Worm (Caenorhabditis elegans) whole organism, late embryonic: ENCODE measurements around the gene C06G3.3.

Experiments
- C08G9.2 ChIP-seq: sonication (generic microtip); optimal IDR thresholded peaks from 2 replicates; lab custom pipeline; 2016; ENCODE audit warnings: mild to moderate bottlenecking, missing genetic modification characterization, moderate library complexity, missing compliant biosample characterization
- F13H6.1 ChIP-seq: sonication (generic microtip); optimal IDR thresholded peaks from 2 replicates; lab custom pipeline; 2016; ENCODE audit warnings: missing genetic modification characterization, missing compliant biosample characterization
- K02D7.2 ChIP-seq: sonication (generic microtip); optimal IDR thresholded peaks from 2 replicates; lab custom pipeline; 2017; ENCODE audit warnings: mild to moderate bottlenecking, missing genetic modification characterization, missing compliant biosample characterization
- K09A11.1 ChIP-seq: sonication (generic microtip); optimal IDR thresholded peaks from 2 replicates; lab custom pipeline; 2017; ENCODE audit warnings: antibody characterized with exemption, mild to moderate bottlenecking, missing genetic modification characterization, missing compliant biosample characterization; ENCODE audit not compliant: insufficient read depth
- T23F11.4 ChIP-seq: fragments of 200-800 bp; sonication (Bioruptor generic); optimal IDR thresholded peaks from 2 replicates; lab custom pipeline; 2018; ENCODE audit warnings: mild to moderate bottlenecking, missing genetic modification characterization, missing compliant biosample characterization
- ceh-14 ChIP-seq: sonication (generic microtip); optimal IDR thresholded peaks from 2 replicates; lab custom pipeline; 2016; ENCODE audit warnings: missing genotype, missing genetic modification characterization, missing compliant biosample characterization
- ceh-18 ChIP-seq: sonication (generic microtip); optimal IDR thresholded peaks from 2 replicates; lab custom pipeline; 2016; ENCODE audit warnings: missing genetic modification characterization, missing compliant biosample characterization
- ceh-2 ChIP-seq: sonication (generic microtip); optimal IDR thresholded peaks from 2 replicates; lab custom pipeline; 2016; ENCODE audit warnings: missing genotype, missing genetic modification characterization, missing compliant biosample characterization
- ceh-30 ChIP-seq: fragments of 150-350 bp; optimal IDR thresholded peaks from 2 replicates; lab custom pipeline; 2014; ENCODE audit warnings: missing biosample characterization, missing genetic modification characterization
- ceh-31 ChIP-seq: sonication (generic microtip); optimal IDR thresholded peaks from 2 replicates; lab custom pipeline; 2016; ENCODE audit warnings: missing genetic modification characterization, missing compliant biosample characterization
- ceh-34 ChIP-seq: sonication (generic microtip); optimal IDR thresholded peaks from 2 replicates; lab custom pipeline; 2016; ENCODE audit warnings: mild to moderate bottlenecking, missing genetic modification characterization, missing compliant biosample characterization
- ceh-9 ChIP-seq: sonication (generic microtip); optimal IDR thresholded peaks from 2 replicates; lab custom pipeline; 2016; ENCODE audit warnings: mild to moderate bottlenecking, missing genetic modification characterization, inconsistent platforms, missing compliant biosample characterization
- che-1 ChIP-seq: sonication (generic microtip); optimal IDR thresholded peaks from 2 replicates; lab custom pipeline; 2016; ENCODE audit warnings: mild to moderate bottlenecking, missing genetic modification characterization, missing compliant biosample characterization
- dmd-4 ChIP-seq: sonication (generic microtip); optimal IDR thresholded peaks from 2 replicates; lab custom pipeline; 2016; ENCODE audit warnings: borderline replicate concordance, missing genetic modification characterization, missing compliant biosample characterization
- dve-1 ChIP-seq: sonication (generic microtip); optimal IDR thresholded peaks from 2 replicates; lab custom pipeline; 2017; ENCODE audit warnings: antibody characterized with exemption, mild to moderate bottlenecking, missing genetic modification characterization, missing compliant biosample characterization
- elt-2 ChIP-seq: sonication (generic microtip); optimal IDR thresholded peaks from 2 replicates; lab custom pipeline; 2016; ENCODE audit warnings: missing genetic modification reagents, missing genetic modification characterization, missing compliant biosample characterization
- elt-4 ChIP-seq: sonication (generic microtip); optimal IDR thresholded peaks from 2 replicates; lab custom pipeline; 2016; ENCODE audit warnings: missing genetic modification characterization, missing compliant biosample characterization
- eyg-1 ChIP-seq: sonication (generic microtip); optimal IDR thresholded peaks from 2 replicates; lab custom pipeline; 2016; ENCODE audit warnings: missing genotype, missing genetic modification characterization, missing compliant biosample characterization
- fax-1 ChIP-seq: sonication (generic microtip); optimal IDR thresholded peaks from 2 replicates; lab custom pipeline; 2016; ENCODE audit warnings: missing genotype, missing genetic modification characterization, missing compliant biosample characterization
- fkh-10 ChIP-seq: fragments of 150-350 bp; optimal IDR thresholded peaks from 2 replicates; lab custom pipeline; 2014; ENCODE audit warnings: missing biosample characterization, missing genetic modification reagents, missing genetic modification characterization
- gmeb-2 ChIP-seq: sonication (generic microtip); optimal IDR thresholded peaks from 2 replicates; lab custom pipeline; 2016; ENCODE audit warnings: missing genetic modification characterization, inconsistent platforms, missing compliant biosample characterization
- hlh-15 ChIP-seq: sonication (generic microtip); optimal IDR thresholded peaks from 2 replicates; lab custom pipeline; 2016; ENCODE audit warnings: missing genetic modification characterization, missing compliant biosample characterization
- hlh-6 ChIP-seq: sonication (generic microtip); optimal IDR thresholded peaks from 2 replicates; lab custom pipeline; 2016; ENCODE audit warnings: missing genotype, missing genetic modification characterization, missing compliant biosample characterization
- hlh-8 ChIP-seq: sonication (generic microtip); optimal IDR thresholded peaks from 2 replicates; lab custom pipeline; 2016; ENCODE audit warnings: missing genotype, missing genetic modification characterization, missing compliant biosample characterization
- lim-6 ChIP-seq: sonication (generic microtip); optimal IDR thresholded peaks from 2 replicates; lab custom pipeline; 2016; ENCODE audit warnings: missing genetic modification characterization, missing compliant biosample characterization
- madf-2 ChIP-seq: sonication (generic microtip); optimal IDR thresholded peaks from 2 replicates; lab custom pipeline; 2017; ENCODE audit warnings: missing genetic modification characterization, missing compliant biosample characterization
- nfya-1 ChIP-seq: sonication (generic microtip); optimal IDR thresholded peaks from 2 replicates; lab custom pipeline; 2017; ENCODE audit warnings: missing genetic modification characterization, mild to moderate bottlenecking, missing compliant biosample characterization, antibody characterized with exemption, moderate library complexity
- nhr-11 ChIP-seq: fragments of 150-350 bp; optimal IDR thresholded peaks from 2 replicates; lab custom pipeline; 2014; ENCODE audit warnings: missing biosample characterization, missing genetic modification characterization
- nhr-232 ChIP-seq: sonication (generic microtip); optimal IDR thresholded peaks from 2 replicates; lab custom pipeline; 2016; ENCODE audit warnings: missing genetic modification characterization, missing compliant biosample characterization
- pha-2 ChIP-seq: sonication (generic microtip); optimal IDR thresholded peaks from 2 replicates; lab custom pipeline; 2017; ENCODE audit warnings: mild to moderate bottlenecking, missing genetic modification characterization, missing compliant biosample characterization
- pha-4 ChIP-seq: fragments of 150-350 bp; optimal IDR thresholded peaks from 2 replicates; lab custom pipeline; 2018; ENCODE audit warnings: missing biosample characterization, missing genetic modification reagents, missing genetic modification characterization
- pqm-1 ChIP-seq: sonication (generic microtip); optimal IDR thresholded peaks from 2 replicates; lab custom pipeline; 2016; ENCODE audit warnings: missing genetic modification characterization, missing compliant biosample characterization
- rnt-1 ChIP-seq: sonication (generic microtip); optimal IDR thresholded peaks from 2 replicates; lab custom pipeline; 2016; ENCODE audit warnings: missing genetic modification characterization, missing compliant biosample characterization
- sox-2 ChIP-seq: fragments of 200-800 bp; sonication (Bioruptor generic); IDR thresholded peaks from 2 replicates; pipeline ENCODE4 v1.3.6; 2022; ENCODE audit warnings: missing genetic modification reagents, missing genetic modification characterization, missing compliant biosample characterization
- sox-4 ChIP-seq: sonication (generic microtip); optimal IDR thresholded peaks from 2 replicates; lab custom pipeline; 2017; ENCODE audit warnings: mild to moderate bottlenecking, missing genetic modification characterization, inconsistent platforms, missing compliant biosample characterization
- syd-9 ChIP-seq: sonication (generic microtip); optimal IDR thresholded peaks from 2 replicates; lab custom pipeline; 2016; ENCODE audit warnings: mild to moderate bottlenecking, missing genetic modification characterization, moderate library complexity, missing compliant biosample characterization
- tbx-2 ChIP-seq: sonication (generic microtip); optimal IDR thresholded peaks from 2 replicates; lab custom pipeline; 2016; ENCODE audit warnings: missing genetic modification characterization, missing compliant biosample characterization
- ttx-3 ChIP-seq: sonication (generic microtip); optimal IDR thresholded peaks from 2 replicates; lab custom pipeline; 2016; ENCODE audit warnings: missing genetic modification reagents, missing genetic modification characterization, missing compliant biosample characterization
- unc-3 ChIP-seq, 2 experiments: fragments of 200-800 bp in 1 of 2; sonication (Bioruptor generic) in 1 of 2; sonication (generic microtip) in 1 of 2; conservative IDR thresholded peaks in 1 of 2; optimal IDR thresholded peaks in 1 of 2; 2 replicates each; pipeline versions ENCODE4 v1.3.6 to Lab custom; 2016 to 2022; ENCODE audit warnings: missing compliant biosample characterization in 2 of 2, missing genetic modification characterization in 2 of 2, missing genetic modification reagents in 1 of 2
- unc-55 ChIP-seq: sonication (generic microtip); optimal IDR thresholded peaks from 2 replicates; lab custom pipeline; 2017; ENCODE audit warnings: missing biosample characterization, missing genetic modification reagents, missing genetic modification characterization
- zip-5 ChIP-seq: sonication (generic microtip); optimal IDR thresholded peaks from 2 replicates; lab custom pipeline; 2016; ENCODE audit warnings: missing genetic modification characterization, missing compliant biosample characterization

The C06G3.3 gene

ce11 chrIV:7057677-7058076, 21.8 kb downstream of the C06G3.3 start, which contains the start of gene srx-50:
Gene srx-50, plus strand, starts transcription at chrIV:7057977.
- TF ChIP-seq T23F11.4 (GFP tag; lab: Kevin White, UChicago) = no peak
- no peak for TF ChIP-seq ttx-3
- no peak for TF ChIP-seq elt-2 (tag; lab: Kevin White, UChicago)
- no peak for TF ChIP-seq gmeb-2 (tag; lab: Kevin White, UChicago)
- no peak for TF ChIP-seq lim-6
- no peak for TF ChIP-seq fkh-10
- no peak for TF ChIP-seq ceh-9
- TF ChIP-seq elt-4 (tag; lab: Kevin White, UChicago) = no peak
- no peak for TF ChIP-seq syd-9
- TF ChIP-seq dmd-4 = no peak
- no peak for TF ChIP-seq ceh-31
- TF ChIP-seq nhr-232 = no peak
- no peak for TF ChIP-seq F13H6.1 (tag; lab: Kevin White, UChicago)
- no peak for TF ChIP-seq hlh-8 (tag; lab: Kevin White, UChicago)
- no peak for TF ChIP-seq tbx-2 (tag; lab: Kevin White, UChicago)
- no peak for TF ChIP-seq pha-4 (tag; lab: Kevin White, UChicago)
- no peak for TF ChIP-seq unc-55

ce11 chrIV:7062697-7063096, 26.8 kb downstream of the C06G3.3 start:
- TF ChIP-seq nhr-11 (no peak), ceh-9 (no peak), madf-2 (tag; lab: Kevin White, UChicago) (no peak), hlh-6 (tag; lab: Kevin White, UChicago) (no peak), dmd-4 (no peak), ceh-18 (tag; lab: Kevin White, UChicago) (no peak), C08G9.2 (tag; lab: Kevin White, UChicago) (no peak), sox-4 (tag; lab: Kevin White, UChicago) (no peak), sox-2 (GFP tag; lab: Robert Waterston, UW) (no peak)

- no peak for TF ChIP-seq fax-1
- no peak for TF ChIP-seq ceh-9
- TF ChIP-seq F13H6.1 (tag; lab: Kevin White, UChicago) = no peak
- no peak for TF ChIP-seq nfya-1
- no peak for TF ChIP-seq sox-4 (tag; lab: Kevin White, UChicago)
- TF ChIP-seq hlh-8 (tag; lab: Kevin White, UChicago) = no peak
- no peak for TF ChIP-seq pha-4 (tag; lab: Kevin White, UChicago)
- TF ChIP-seq zip-5 (tag; lab: Kevin White, UChicago) = no peak
- TF ChIP-seq madf-2 (tag; lab: Kevin White, UChicago) = no peak
- TF ChIP-seq ceh-30 (tag; lab: Kevin White, UChicago) = no peak
- TF ChIP-seq K09A11.1 (tag; lab: Kevin White, UChicago) = no peak
- no peak for TF ChIP-seq ceh-14
- TF ChIP-seq pqm-1 (tag; lab: Kevin White, UChicago) = no peak
- no peak for TF ChIP-seq K02D7.2
- no peak for TF ChIP-seq ceh-2 (tag; lab: Kevin White, UChicago)
- no peak for TF ChIP-seq pha-2
These were observed 29.1 kb downstream of the C06G3.3 start, which contains the start of gene Y43B11AL.1 for ce11 chrIV:7065022-7065421. Gene Y43B11AL.1, plus strand, starts transcription at chrIV:7065322.

ce11 chrIV:7067446-7067845, 31.5 kb downstream of the C06G3.3 start:
- TF ChIP-seq unc-3 (GFP tag; conservative IDR thresholded peaks at IDR 0.05; lab: Robert Waterston, UW) (no peak), unc-3 (tag; optimal IDR thresholded peaks at IDR 0.05; lab: Kevin White, UChicago) (no peak), dve-1 (tag; lab: Kevin White, UChicago) (no peak), C08G9.2 (tag; lab: Kevin White, UChicago) (no peak), ceh-34 (no peak), nhr-232 (no peak), pqm-1 (tag; lab: Kevin White, UChicago) (no peak), che-1 (tag; lab: Kevin White, UChicago) (no peak), T23F11.4 (GFP tag; lab: Kevin White, UChicago) (no peak), rnt-1 (no peak), zip-5 (tag; lab: Kevin White, UChicago) (no peak), hlh-15 (tag; lab: Kevin White, UChicago) (no peak), ceh-2 (tag; lab: Kevin White, UChicago) (no peak), ttx-3 (no peak), eyg-1 (tag; lab: Kevin White, UChicago) (no peak), hlh-6 (tag; lab: Kevin White, UChicago) (no peak), elt-2 (tag; lab: Kevin White, UChicago) (no peak), hlh-8 (tag; lab: Kevin White, UChicago) (no peak)
